Fruit fly (Drosophila melanogaster): ENCODE data around the gene Pdp.

The Pdp gene

dm6 chrX:7700239-7700793 is 34.1 kb downstream of the Pdp start (continued):
- TF ChIP-seq CG16779 (GFP tag; IDR thresholded peaks at IDR 0.05) (peak; percentile 91), Bdp1 (GFP tag; optimal IDR thresholded peaks at IDR 0.05) (peak; percentile 77), Sry-δ (GFP tag; optimal IDR thresholded peaks at IDR 0.05) (peak; percentile 67), psq (GFP tag; optimal IDR thresholded peaks at IDR 0.05) (peak; percentile 68), fd64A (GFP tag; optimal IDR thresholded peaks at IDR 0.05) (peak; percentile 84), dysf (GFP tag; IDR thresholded peaks at IDR 0.05) (peak; percentile 96), slou (GFP tag; optimal IDR thresholded peaks at IDR 0.05) (peak; percentile 81), maf-S (GFP tag; optimal IDR thresholded peaks at IDR 0.05) (peak; percentile 87), CG30431 (GFP tag; optimal IDR thresholded peaks at IDR 0.05) (peak; percentile 85), CG8478 (optimal IDR thresholded peaks at IDR 0.05) (no peak), abd-A (tag; optimal IDR thresholded peaks at IDR 0.05) (peak; percentile 36), CG15011 (GFP tag; optimal IDR thresholded peaks at IDR 0.05) (peak; percentile 77), gcm (GFP tag; optimal IDR thresholded peaks at IDR 0.05) (peak; percentile 77), fd102C (GFP tag; optimal IDR thresholded peaks at IDR 0.05) (no peak), CG5953 (GFP tag; IDR thresholded peaks at IDR 0.05) (peak; percentile 92), CG8281 (tag; optimal IDR thresholded peaks at IDR 0.05) (peak; percentile 55), CG2678 (tag; optimal IDR thresholded peaks at IDR 0.05) (peak; percentile 90), CG7357 (GFP tag; IDR thresholded peaks at IDR 0.05) (peak; percentile 85), slbo (GFP tag; IDR thresholded peaks at IDR 0.05) (peak; percentile 97), zfh1 (GFP tag; IDR thresholded peaks at IDR 0.05) (peak; percentile 92), Fer3 (tag; optimal IDR thresholded peaks at IDR 0.05) (peak; percentile 94), Taf1 (GFP tag; IDR thresholded peaks at IDR 0.05) (peak; percentile 83; the same call in 1 of the 2 replicates), CG6175 (GFP tag; IDR thresholded peaks at IDR 0.05) (peak; percentile 91), pho (GFP tag; optimal IDR thresholded peaks at IDR 0.05) (peak; percentile 92), schlank (tag; optimal IDR thresholded peaks at IDR 0.05) (peak; percentile 87), Antp (GFP tag; optimal IDR thresholded peaks at IDR 0.05) (peak; percentile 90), tio (GFP tag; optimal IDR thresholded peaks at IDR 0.05) (peak; percentile 83), CG10979 (tag; optimal IDR thresholded peaks at IDR 0.05) (peak; percentile 84), CG16813 (GFP tag; IDR thresholded peaks at IDR 0.05; ENCODE audit: partially characterized antibody) (no peak), Ssrp (tag; optimal IDR thresholded peaks at IDR 0.05) (peak; percentile 74), CG12299 (tag; optimal IDR thresholded peaks at IDR 0.05) (peak; percentile 77), CG11456 (GFP tag; IDR thresholded peaks at IDR 0.05) (peak; percentile 96), ttk (GFP tag; IDR thresholded peaks at IDR 0.05) (peak; percentile 95), Hmr (GFP tag; optimal IDR thresholded peaks at IDR 0.05) (peak; percentile 85), CG15269 (tag; optimal IDR thresholded peaks at IDR 0.05) (peak; percentile 95), CG3995 (GFP tag; optimal IDR thresholded peaks at IDR 0.05) (peak; percentile 79), tgo (GFP tag; IDR thresholded peaks at IDR 0.05) (peak; percentile 93), unc-4 (GFP tag; IDR thresholded peaks at IDR 0.05; ENCODE audit: partially characterized antibody) (no peak), odd (GFP tag; optimal IDR thresholded peaks at IDR 0.05) (peak; percentile 85), CG32532 (GFP tag; IDR thresholded peaks at IDR 0.05) (peak; percentile 95), CG8924 (tag; optimal IDR thresholded peaks at IDR 0.05) (peak; percentile 90), Sry-β (GFP tag; optimal IDR thresholded peaks at IDR 0.05) (peak; percentile 16), CrebB (tag; optimal IDR thresholded peaks at IDR 0.05) (peak; percentile 89), CG1024 (GFP tag; IDR thresholded peaks at IDR 0.05) (peak; percentile 91), chinmo (GFP tag; IDR thresholded peaks at IDR 0.05; ENCODE audit: partially characterized antibody) (no peak), Nf-YB (GFP tag; optimal IDR thresholded peaks at IDR 0.05) (peak; percentile 44), NC2β (GFP tag; optimal IDR thresholded peaks at IDR 0.05) (peak; percentile 76), pb (GFP tag; optimal IDR thresholded peaks at IDR 0.05) (peak; percentile 88), klu (GFP tag; IDR thresholded peaks at IDR 0.05) (peak; percentile 87), CG7745 (tag; optimal IDR thresholded peaks at IDR 0.05) (no peak), Scr (GFP tag; IDR thresholded peaks at IDR 0.05; ENCODE audit: partially characterized antibody) (no peak)
